Worm (Caenorhabditis elegans) whole organism, L3 larva: ENCODE measurements around the gene F10D7.5.

ENCODE experiments used
- R02D3.7 ChIP-seq: fragments of 150-350 bp; optimal IDR thresholded peaks from 2 replicates; lab custom pipeline; 2014; ENCODE audit warnings: missing biosample characterization, missing genetic modification characterization
- ZK546.5 ChIP-seq: sonication (generic microtip); optimal IDR thresholded peaks from 2 replicates; lab custom pipeline; 2017; ENCODE audit warnings: missing biosample characterization, missing genetic modification characterization
- aly-2 ChIP-seq: fragments of 150-350 bp; optimal IDR thresholded peaks from 2 replicates; lab custom pipeline; 2014; ENCODE audit warnings: missing biosample characterization, missing genetic modification characterization
- ama-1 ChIP-seq: fragments of 150-350 bp; optimal IDR thresholded peaks from 2 replicates; lab custom pipeline; 2018
- ceh-16 ChIP-seq: sonication (generic microtip); optimal IDR thresholded peaks from 2 replicates; lab custom pipeline; 2017; ENCODE audit warnings: missing biosample characterization, missing genetic modification characterization
- ceh-28 ChIP-seq: fragments of 150-350 bp; optimal IDR thresholded peaks from 2 replicates; lab custom pipeline; 2014; ENCODE audit warnings: missing biosample characterization, missing genetic modification reagents, missing genetic modification characterization
- ceh-82 ChIP-seq: fragments of 150-350 bp; optimal IDR thresholded peaks from 2 replicates; lab custom pipeline; 2014; ENCODE audit warnings: missing biosample characterization, missing genetic modification characterization
- ceh-9 ChIP-seq: sonication (generic microtip); optimal IDR thresholded peaks from 2 replicates; lab custom pipeline; 2018; ENCODE audit warnings: missing biosample characterization, missing genetic modification characterization
- daf-12 ChIP-seq: fragments of 150-350 bp; optimal IDR thresholded peaks from 2 replicates; lab custom pipeline; 2014; ENCODE audit warnings: missing biosample characterization, missing genetic modification reagents, missing genetic modification characterization
- egl-27 ChIP-seq: sonication (generic microtip); optimal IDR thresholded peaks from 4 replicates; lab custom pipeline; 2017; ENCODE audit warnings: missing biosample characterization, missing genetic modification reagents, missing genetic modification characterization
- egl-5 ChIP-seq: fragments of 150-350 bp; optimal IDR thresholded peaks from 2 replicates; lab custom pipeline; 2017; ENCODE audit warnings: missing biosample characterization, missing genetic modification reagents, missing genetic modification characterization, inconsistent platforms
- elt-1 ChIP-seq: fragments of 150-350 bp; optimal IDR thresholded peaks from 2 replicates; lab custom pipeline; 2014; ENCODE audit warnings: missing biosample characterization, missing genetic modification characterization
- elt-2 ChIP-seq: sonication (generic microtip); optimal IDR thresholded peaks from 2 replicates; lab custom pipeline; 2016; ENCODE audit warnings: missing genetic modification reagents, mild to moderate bottlenecking, missing genetic modification characterization, missing compliant biosample characterization
- fos-1 ChIP-seq: fragments of 150-350 bp; optimal IDR thresholded peaks from 2 replicates; lab custom pipeline; 2014; ENCODE audit warnings: missing biosample characterization, missing genetic modification characterization
- jun-1 ChIP-seq: fragments of 150-350 bp; optimal IDR thresholded peaks from 2 replicates; lab custom pipeline; 2014; ENCODE audit warnings: missing biosample characterization, missing genetic modification reagents, missing genetic modification characterization
- lin-15B ChIP-seq: fragments of 150-350 bp; optimal IDR thresholded peaks from 2 replicates; lab custom pipeline; 2014; ENCODE audit warnings: missing biosample characterization, missing genetic modification characterization
- lin-39 ChIP-seq: fragments of 150-350 bp; optimal IDR thresholded peaks from 2 replicates; lab custom pipeline; 2018; ENCODE audit warnings: missing biosample characterization, missing genetic modification reagents, missing genetic modification characterization
- nfya-1 ChIP-seq: sonication (generic microtip); optimal IDR thresholded peaks from 2 replicates; lab custom pipeline; 2017; ENCODE audit warnings: missing genetic modification characterization, mild to moderate bottlenecking, missing compliant biosample characterization, antibody characterized with exemption, moderate library complexity; ENCODE audit not compliant: insufficient read depth
- nhr-11 ChIP-seq: fragments of 150-350 bp; optimal IDR thresholded peaks from 2 replicates; lab custom pipeline; 2014; ENCODE audit warnings: missing biosample characterization, missing genetic modification characterization
- nhr-23 ChIP-seq: fragments of 150-350 bp; optimal IDR thresholded peaks from 2 replicates; lab custom pipeline; 2014; ENCODE audit warnings: missing biosample characterization, missing genetic modification reagents, missing genetic modification characterization
- nhr-28 ChIP-seq: fragments of 150-350 bp; optimal IDR thresholded peaks from 2 replicates; lab custom pipeline; 2014; ENCODE audit warnings: missing biosample characterization, missing genetic modification characterization
- nhr-67 ChIP-seq: fragments of 150-350 bp; optimal IDR thresholded peaks from 2 replicates; lab custom pipeline; 2014; ENCODE audit warnings: missing biosample characterization, missing genetic modification characterization
- nhr-77 ChIP-seq: fragments of 150-350 bp; optimal IDR thresholded peaks from 2 replicates; lab custom pipeline; 2014; ENCODE audit warnings: missing biosample characterization, missing genetic modification characterization
- pha-4 ChIP-seq: fragments of 150-350 bp; optimal IDR thresholded peaks from 2 replicates; lab custom pipeline; 2014; ENCODE audit warnings: missing biosample characterization, missing genetic modification reagents, missing genetic modification characterization
- pqm-1 ChIP-seq: fragments of 150-350 bp; optimal IDR thresholded peaks from 2 replicates; lab custom pipeline; 2017; ENCODE audit warnings: missing biosample characterization, missing genetic modification characterization, inconsistent platforms
- snpc-4 ChIP-seq: fragments of 150-350 bp; optimal IDR thresholded peaks from 2 replicates; lab custom pipeline; 2014; ENCODE audit warnings: missing biosample characterization, missing genetic modification characterization
- unc-39 ChIP-seq: sonication (generic microtip); optimal IDR thresholded peaks from 4 replicates; lab custom pipeline; 2017; ENCODE audit warnings: missing biosample characterization, missing genetic modification characterization
- unc-62 ChIP-seq: fragments of 150-350 bp; sonication (generic microtip); optimal IDR thresholded peaks from 4 replicates; lab custom pipeline; 2014; ENCODE audit warnings: missing biosample characterization, missing genetic modification reagents, missing genetic modification characterization
- zag-1 ChIP-seq: fragments of 150-350 bp; optimal IDR thresholded peaks from 2 replicates; lab custom pipeline; 2014; ENCODE audit warnings: missing biosample characterization, missing genetic modification characterization
- ztf-11 ChIP-seq: fragments of 150-350 bp; optimal IDR thresholded peaks from 2 replicates; lab custom pipeline; 2014; ENCODE audit warnings: missing biosample characterization, missing genetic modification characterization
- ztf-4 ChIP-seq: fragments of 150-350 bp; optimal IDR thresholded peaks from 2 replicates; lab custom pipeline; 2014; ENCODE audit warnings: missing biosample characterization, missing genetic modification characterization

The F10D7.5 gene

DNA sequence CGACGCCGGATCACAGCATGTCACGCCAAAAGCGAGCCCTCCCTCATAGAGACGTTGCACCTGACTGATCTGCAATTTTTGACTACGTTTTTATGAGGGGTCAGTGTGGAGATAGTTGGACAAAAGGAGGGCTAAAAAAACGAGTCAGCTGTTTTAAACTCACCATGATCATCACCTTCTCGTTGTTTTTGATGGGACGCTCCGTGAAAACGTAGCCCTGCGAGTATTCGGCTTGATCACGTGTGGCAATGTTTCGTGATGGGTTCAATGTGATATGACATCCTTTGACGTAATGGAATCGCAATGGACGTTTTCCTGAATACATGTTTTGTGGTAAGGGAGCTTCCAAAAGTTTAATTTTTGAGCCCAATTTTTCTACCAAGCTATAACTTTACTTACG is 6.3 kb downstream of the F10D7.5 start:
- TF ChIP-seq nhr-11 (tag; lab: Kevin White, UChicago) (peak; percentile 38), fos-1 (tag; lab: Kevin White, UChicago) (no peak)
- TF ChIP-seq, all 47 proteins: peak for 1

DNA sequence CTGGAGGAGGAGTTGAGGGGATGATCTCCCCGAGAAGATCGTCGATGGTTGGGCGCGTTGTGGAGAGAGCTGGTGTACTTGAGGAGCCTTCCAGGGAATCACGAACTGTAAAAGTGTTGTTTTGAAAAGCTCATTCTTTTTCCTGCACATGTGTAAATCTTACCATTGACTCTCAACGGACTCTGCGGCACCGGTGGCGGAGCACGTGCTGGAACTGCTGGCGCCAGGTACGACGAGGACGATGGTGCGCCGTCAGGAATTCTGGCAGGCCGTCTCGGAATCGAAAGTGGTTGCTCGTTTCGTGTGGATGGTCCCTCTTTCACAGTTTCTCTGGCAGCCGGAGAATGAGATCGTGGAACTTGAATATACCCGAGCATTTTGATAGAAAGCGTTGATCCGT is 7.1 kb downstream of the F10D7.5 start:
- no peak for TF ChIP-seq elt-1 (tag; lab: Kevin White, UChicago)
- TF ChIP-seq nhr-23 (tag; lab: Kevin White, UChicago), result no peak
- TF ChIP-seq ama-1 (lab: Kevin White, UChicago), result no peak
- TF ChIP-seq ceh-82, result no peak
- TF ChIP-seq nhr-67 (tag; lab: Kevin White, UChicago), result no peak
- no peak for TF ChIP-seq ceh-16 (tag; lab: Kevin White, UChicago)
- TF ChIP-seq lin-15B (tag; lab: Kevin White, UChicago), result no peak
- no peak for TF ChIP-seq daf-12
- no peak for TF ChIP-seq lin-39
- TF ChIP-seq egl-27, result no peak
- TF ChIP-seq nhr-77 (tag; lab: Kevin White, UChicago), result no peak
- TF ChIP-seq snpc-4 (tag; lab: Kevin White, UChicago), result no peak
- no peak for TF ChIP-seq unc-39
- TF ChIP-seq nfya-1 (tag; lab: Kevin White, UChicago), result no peak
- no peak for TF ChIP-seq ztf-4 (tag; lab: Kevin White, UChicago)
- no peak for TF ChIP-seq ZK546.5 (tag; lab: Kevin White, UChicago)

DNA sequence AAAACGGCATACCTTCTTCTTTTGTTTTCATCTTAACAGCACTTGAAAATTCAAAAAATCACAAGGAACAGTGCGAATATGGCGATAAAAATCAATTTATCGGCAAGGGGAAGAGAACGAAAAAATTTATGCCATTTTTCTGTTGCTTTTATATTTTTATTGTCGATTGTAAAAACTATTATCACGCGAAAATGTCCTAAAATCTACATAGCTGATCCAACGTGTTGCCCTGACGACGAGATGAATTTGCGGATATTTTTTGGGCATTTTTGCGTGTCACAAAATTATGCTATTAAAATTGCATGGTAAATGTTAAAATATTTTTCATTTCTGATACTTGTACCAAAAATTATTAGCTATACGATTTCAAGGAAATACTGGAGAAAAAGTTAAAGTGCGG is 9.4 kb downstream of the F10D7.5 start, which contains the start of gene F10D7.4:
F10D7.4 (minus strand) TSS at position 101 of the 400 bp plus-strand sequence.
- TF ChIP-seq fos-1 (tag; lab: Kevin White, UChicago), result no peak
- TF ChIP-seq elt-2 (tag; lab: Kevin White, UChicago), result no peak
- TF ChIP-seq aly-2 (tag; lab: Kevin White, UChicago), result no peak
- TF ChIP-seq ceh-9 (tag; lab: Kevin White, UChicago), result no peak
- TF ChIP-seq ceh-28 (tag; lab: Kevin White, UChicago), result no peak
- no peak for TF ChIP-seq ztf-11
- TF ChIP-seq ceh-16 (tag; lab: Kevin White, UChicago), result no peak

DNA sequence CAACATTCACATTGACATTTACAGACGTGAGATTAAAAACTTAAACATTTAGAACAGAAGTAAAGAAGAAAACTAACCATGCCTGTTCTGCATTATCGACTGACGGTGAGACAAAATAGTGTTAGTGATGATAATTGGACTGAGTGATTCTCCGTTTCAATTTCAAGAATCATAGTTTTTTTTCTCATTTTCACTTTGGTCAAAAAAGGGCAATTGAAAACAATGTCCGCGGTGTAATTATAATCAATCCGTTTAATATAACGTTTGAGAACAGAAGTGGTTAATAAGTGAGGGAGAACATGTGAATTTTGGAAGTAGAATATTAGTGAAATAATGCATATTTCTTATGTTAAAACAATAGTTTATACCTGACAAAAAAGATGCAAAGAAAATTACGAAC is 11.7 kb downstream of the F10D7.5 start, which contains the start of gene F10D7.10:
F10D7.10 (minus strand) TSS at position 101 of the 400 bp plus-strand sequence.
- TF ChIP-seq fos-1 (tag; lab: Kevin White, UChicago), result no peak
- no peak for TF ChIP-seq lin-39
- TF ChIP-seq ZK546.5 (tag; lab: Kevin White, UChicago), result no peak
- no peak for TF ChIP-seq elt-2 (tag; lab: Kevin White, UChicago)
- TF ChIP-seq unc-62 (GFP tag; lab: Kevin White, UChicago), result no peak
- TF ChIP-seq nhr-28, result no peak
- no peak for TF ChIP-seq egl-5 (tag; lab: Kevin White, UChicago)
- no peak for TF ChIP-seq ztf-11
- TF ChIP-seq R02D3.7 (tag; lab: Kevin White, UChicago), result no peak
- no peak for TF ChIP-seq jun-1 (tag; lab: Kevin White, UChicago)

DNA sequence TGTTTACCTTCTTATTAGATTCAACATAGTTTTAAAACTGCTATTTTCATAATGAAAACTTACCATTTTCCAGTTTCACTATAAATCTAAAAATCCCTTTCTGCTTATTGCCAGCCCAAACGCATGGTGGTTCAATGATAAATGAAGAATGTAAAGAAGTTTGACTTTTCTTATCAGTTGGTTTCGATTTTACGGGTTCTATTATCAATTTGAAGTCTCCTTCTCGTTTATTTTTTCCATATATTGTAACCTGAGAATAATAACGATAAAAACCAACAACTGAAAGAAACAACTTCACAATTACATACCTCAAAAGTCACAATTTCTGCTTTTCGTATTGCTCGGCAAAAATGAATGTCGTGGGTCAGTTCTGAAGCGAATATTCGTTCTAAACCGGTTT is 12.4 kb downstream of the F10D7.5 start:
- TF ChIP-seq elt-2 (tag; lab: Kevin White, UChicago) (peak; percentile 56), zag-1 (no peak)
- TF ChIP-seq, all 47 proteins: peak for 1

DNA sequence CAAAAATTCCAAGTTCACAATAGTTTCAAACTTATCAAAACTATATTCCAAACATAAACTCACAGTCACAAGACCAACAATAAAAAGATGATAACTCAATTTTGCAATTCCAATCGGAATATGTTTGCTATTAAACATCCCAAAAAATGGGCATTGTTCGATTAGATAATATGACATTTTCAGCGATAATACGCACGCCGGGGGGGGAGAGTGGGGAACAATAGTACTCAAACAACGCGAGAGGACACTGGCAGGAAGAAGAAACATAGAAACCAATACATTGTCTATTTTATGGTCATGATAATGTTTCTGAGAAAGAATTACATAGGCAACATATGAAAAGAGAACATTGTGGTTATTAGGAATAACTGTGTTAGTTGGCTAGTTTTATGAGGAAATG is 15.5 kb downstream of the F10D7.5 start:
- TF ChIP-seq R02D3.7 (tag; lab: Kevin White, UChicago) (no peak), lin-39 (no peak), fos-1 (tag; lab: Kevin White, UChicago) (no peak), nhr-67 (tag; lab: Kevin White, UChicago) (no peak), ztf-11 (no peak), pqm-1 (tag; lab: Kevin White, UChicago) (peak; percentile 56), elt-2 (tag; lab: Kevin White, UChicago) (peak; percentile 89), lin-15B (tag; lab: Kevin White, UChicago) (no peak), snpc-4 (tag; lab: Kevin White, UChicago) (no peak), unc-39 (no peak), pha-4 (peak; percentile 31)
- TF ChIP-seq, all 47 proteins: peak for 3
